Fruit fly (Drosophila melanogaster) whole organism, embryonic: ENCODE results near the gene Sec23.

ENCODE experiments used
- CG16813 ChIP-seq: fragments of 200-800 bp; sonication (Bioruptor generic); IDR thresholded peaks from 3 replicates; pipeline ENCODE4 v1.3.6; 2022; ENCODE audit warnings: missing biosample characterization, missing genetic modification characterization; ENCODE audit not compliant: partially characterized antibody
- CG2889 ChIP-seq: fragments of 200-800 bp; sonication (Bioruptor generic); IDR thresholded peaks from 3 replicates; pipeline ENCODE4 v1.3.6; 2022; ENCODE audit warnings: missing biosample characterization, missing genetic modification characterization
- Nf-YA ChIP-seq: fragments of 200-800 bp; sonication (Bioruptor generic); IDR thresholded peaks from 2 replicates; pipeline ENCODE4 v1.3.6; 2022; ENCODE audit warnings: missing biosample characterization, missing genetic modification characterization
- crol ChIP-seq: fragments of 200-800 bp; sonication (Bioruptor generic); IDR thresholded peaks from 2 replicates; pipeline ENCODE4 v1.3.6; 2022; ENCODE audit warnings: missing biosample characterization, missing genetic modification characterization
- luna ChIP-seq: fragments of 200-800 bp; sonication (Bioruptor generic); optimal IDR thresholded peaks from 2 replicates; lab custom pipeline; 2016; ENCODE audit warnings: missing biosample characterization, missing genetic modification characterization
- nmo ChIP-seq: fragments of 200-800 bp; sonication (Bioruptor generic); optimal IDR thresholded peaks from 2 replicates; lab custom pipeline; 2018; ENCODE audit warnings: missing biosample characterization, mild to moderate bottlenecking, missing genetic modification characterization, moderate library complexity
- unc-4 ChIP-seq: fragments of 200-800 bp; sonication (Bioruptor generic); IDR thresholded peaks from 2 replicates; pipeline ENCODE4 v1.3.6; 2022; ENCODE audit warnings: missing biosample characterization, missing genetic modification characterization; ENCODE audit not compliant: partially characterized antibody

DNA sequence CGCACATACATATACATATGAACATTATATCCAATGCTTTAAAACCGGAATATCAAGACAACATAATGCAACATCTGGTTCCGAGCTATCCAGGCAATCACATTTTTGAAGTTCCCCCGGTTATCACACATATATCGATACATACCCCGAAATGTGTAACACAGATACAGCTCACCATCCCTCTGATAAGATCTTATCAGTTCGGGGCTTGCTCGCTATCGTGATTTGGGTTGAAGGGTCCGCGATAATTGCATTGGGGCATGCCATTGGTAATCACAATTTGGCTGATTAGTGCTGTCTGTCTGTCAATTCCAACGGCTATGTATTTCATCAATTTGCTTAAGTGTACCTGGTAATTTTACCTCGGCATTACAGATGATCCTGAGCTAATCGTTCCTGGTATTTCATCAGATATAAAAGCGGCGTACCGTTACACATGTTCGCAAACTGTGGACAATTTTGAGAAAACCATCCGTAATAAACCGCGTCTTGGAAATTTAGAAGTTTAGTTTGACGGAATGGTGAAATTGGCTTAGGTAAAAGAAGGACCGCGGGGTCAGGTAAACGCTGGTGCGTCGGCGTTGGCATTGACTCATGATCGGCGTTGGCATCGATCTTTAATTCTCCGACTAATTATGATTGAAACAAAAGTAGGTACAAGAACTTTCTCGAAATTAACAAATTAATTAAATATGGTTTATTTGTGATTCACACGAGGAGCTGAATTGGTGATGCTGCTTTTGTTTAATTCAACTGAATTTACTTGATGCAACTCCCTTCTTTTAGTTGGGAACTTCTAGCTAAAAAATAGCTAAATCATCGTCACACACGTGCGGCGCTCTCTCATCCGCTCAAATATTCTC lies 23.2 kb downstream of the Sec23 start:
- no peak for TF ChIP-seq CG2889
- TF ChIP-seq crol (GFP tag; lab: Robert Waterston, UW): no peak
- no peak for TF ChIP-seq unc-4 (GFP tag; lab: Robert Waterston, UW)
- no peak for TF ChIP-seq luna (GFP tag; lab: Kevin White, UChicago)
- TF ChIP-seq CG16813: no peak
- TF ChIP-seq nmo: no peak
- TF ChIP-seq Nf-YA (GFP tag; lab: Robert Waterston, UW): no peak
